Worm (Caenorhabditis elegans) whole organism, L4 larva: Measurements from ENCODE around the gene fbxa-163.

Experiments
- F49E8.2 ChIP-seq: sonication (generic microtip); optimal IDR thresholded peaks from 2 replicates; lab custom pipeline; 2016; ENCODE audit warnings: missing compliant biosample characterization, mild to moderate bottlenecking, missing genetic modification characterization, borderline replicate concordance
- R02D3.7 ChIP-seq: fragments of 150-350 bp; sonication (generic microtip); optimal IDR thresholded peaks from 3 replicates; lab custom pipeline; 2014; ENCODE audit warnings: missing biosample characterization, missing genetic modification characterization
- daf-8 ChIP-seq: fragments of 200-800 bp; sonication (Bioruptor generic); IDR thresholded peaks from 2 replicates; pipeline ENCODE4 v1.3.6; 2022; ENCODE audit warnings: missing genetic modification characterization, missing compliant biosample characterization
- lin-29 ChIP-seq: fragments of 200-800 bp; sonication (Bioruptor generic); IDR thresholded peaks from 2 replicates; pipeline ENCODE4 v1.3.6; 2022; ENCODE audit warnings: missing genetic modification reagents, missing genetic modification characterization, missing compliant biosample characterization
- mdl-1 ChIP-seq, 2 experiments: fragments of 150-350 bp in 1 of 2; sonication (generic microtip) in 1 of 2; optimal IDR thresholded peaks; 2 replicates each; lab custom pipeline; 2014 to 2017; ENCODE audit warnings: missing biosample characterization in 2 of 2, missing genetic modification characterization in 2 of 2
- mdt-29 ChIP-seq: fragments of 200-800 bp; sonication (Bioruptor generic); IDR thresholded peaks from 2 replicates; pipeline ENCODE4 v1.3.6; 2022; ENCODE audit warnings: missing genetic modification reagents, missing genetic modification characterization, missing compliant biosample characterization
- nhr-28 ChIP-seq: fragments of 150-350 bp; optimal IDR thresholded peaks from 2 replicates; lab custom pipeline; 2014; ENCODE audit warnings: missing biosample characterization, missing genetic modification characterization
- nhr-77 ChIP-seq: fragments of 150-350 bp; optimal IDR thresholded peaks from 2 replicates; lab custom pipeline; 2014; ENCODE audit warnings: missing biosample characterization, missing genetic modification characterization
- snpc-4 ChIP-seq: fragments of 150-350 bp; optimal IDR thresholded peaks from 2 replicates; lab custom pipeline; 2014; ENCODE audit warnings: missing biosample characterization, missing genetic modification characterization
- unc-39 ChIP-seq: sonication (generic microtip); optimal IDR thresholded peaks from 2 replicates; lab custom pipeline; 2017; ENCODE audit warnings: missing biosample characterization, missing genetic modification characterization

- TF ChIP-seq mdt-29: no peak
- no peak for TF ChIP-seq R02D3.7 (tag; lab: Kevin White, UChicago)
- TF ChIP-seq nhr-28 (tag; lab: Kevin White, UChicago): no peak
- TF ChIP-seq F49E8.2 (tag; lab: Kevin White, UChicago): no peak
- TF ChIP-seq daf-8 (GFP tag; lab: Robert Waterston, UW): no peak
- TF ChIP-seq unc-39: no peak
- TF ChIP-seq mdl-1 (tag; optimal IDR thresholded peaks at IDR 0.05; lab: Kevin White, UChicago): no peak
- no peak for TF ChIP-seq nhr-77 (tag; lab: Kevin White, UChicago)
- no peak for TF ChIP-seq lin-29 (GFP tag; lab: Robert Waterston, UW)
- no peak for TF ChIP-seq snpc-4 (tag; lab: Kevin White, UChicago)
These were observed 42.3 kb downstream of the fbxa-163 start, which contains the start of gene fbxb-49 for ce11 chrII:1568214-1568613.
